Fruit fly (Drosophila melanogaster) whole organism, wandering third instar larva: ENCODE measurements around the gene CG8997.

Experiments
- pan ChIP-seq: fragments of >200 bp; optimal IDR thresholded peaks from 2 replicates; lab custom pipeline; 2017
- psq ChIP-seq: fragments of 200-800 bp; sonication (Bioruptor generic); optimal IDR thresholded peaks from 3 replicates; lab custom pipeline; 2017; ENCODE audit warnings: missing biosample characterization, mild to moderate bottlenecking, missing genetic modification characterization, moderate library complexity

DNA sequence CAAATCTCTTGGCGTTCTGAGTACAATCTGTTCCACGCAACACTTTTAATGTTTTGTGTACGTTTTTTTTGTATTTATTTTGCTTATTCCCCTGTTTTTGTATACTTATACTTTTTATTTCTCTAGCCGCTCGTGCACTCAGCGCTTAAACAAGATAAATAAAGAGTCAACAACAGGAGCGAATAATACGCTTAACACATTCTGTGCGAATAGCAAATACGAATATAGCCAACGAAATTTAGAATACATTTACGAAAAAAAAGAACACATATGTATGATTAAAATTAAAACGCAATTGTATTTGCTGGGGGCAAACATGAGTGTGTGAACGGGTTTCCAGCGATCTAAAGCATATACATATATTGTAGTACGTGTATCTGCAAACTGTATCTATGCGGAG, 36.8 kb upstream of the CG8997 start:
- TF ChIP-seq psq (GFP tag; lab: Kevin White, UChicago) (peak; percentile 26), pan (lab: Kevin White, UChicago) (no peak)
